Worm (Caenorhabditis elegans) whole organism, young adult: ENCODE results near the gene mrpl-30.
"Not testable (repeated sequence)": the region's sequence is repeated elsewhere in the genome, so short reads cannot be mapped to it uniquely, and the experiment has no call there.

Experiments
- F57A8.1 ChIP-seq: fragments of 200-800 bp; sonication (Bioruptor generic); optimal IDR thresholded peaks from 2 replicates; lab custom pipeline; 2018; ENCODE audit warnings: mild to moderate bottlenecking, missing genetic modification characterization, moderate library complexity, missing compliant biosample characterization
- Y53F4B.3 ChIP-seq: fragments of 200-800 bp; sonication (Bioruptor generic); IDR thresholded peaks from 2 replicates; pipeline ENCODE4 v1.3.6; 2022; ENCODE audit warnings: missing genetic modification reagents, missing genetic modification characterization, missing compliant biosample characterization
- ccch-3 ChIP-seq: fragments of 200-800 bp; sonication (Bioruptor generic); optimal IDR thresholded peaks from 2 replicates; lab custom pipeline; 2018; ENCODE audit warnings: mild to moderate bottlenecking, missing genetic modification characterization, missing compliant biosample characterization
- efl-1 ChIP-seq: fragments of 150-350 bp; optimal IDR thresholded peaks from 2 replicates; lab custom pipeline; 2014; ENCODE audit warnings: missing biosample characterization, missing genetic modification reagents, missing genetic modification characterization
- egl-44 ChIP-seq: fragments of 200-800 bp; sonication (Bioruptor generic); IDR thresholded peaks from 2 replicates; pipeline ENCODE4 v1.3.6; 2022; ENCODE audit warnings: missing genetic modification reagents, missing genetic modification characterization, missing compliant biosample characterization
- lin-54 ChIP-seq: fragments of 200-800 bp; sonication (Bioruptor generic); optimal IDR thresholded peaks from 2 replicates; lab custom pipeline; 2018; ENCODE audit warnings: mild to moderate bottlenecking, missing genetic modification characterization, missing compliant biosample characterization
- nfya-1 ChIP-seq: sonication (generic microtip); optimal IDR thresholded peaks from 2 replicates; lab custom pipeline; 2017; ENCODE audit warnings: antibody characterized with exemption, missing compliant biosample characterization, missing genetic modification characterization, borderline replicate concordance; ENCODE audit not compliant: insufficient read depth
- nfya-2 ChIP-seq: fragments of 200-800 bp; sonication (Bioruptor generic); IDR thresholded peaks from 2 replicates; pipeline ENCODE4 v1.3.6; 2022; ENCODE audit warnings: missing genetic modification reagents, missing genetic modification characterization, missing compliant biosample characterization
- repo-1 ChIP-seq: sonication (generic microtip); optimal IDR thresholded peaks from 2 replicates; lab custom pipeline; 2017; ENCODE audit warnings: mild to moderate bottlenecking, missing genetic modification characterization, missing compliant biosample characterization
- sea-2 ChIP-seq: fragments of 200-800 bp; sonication (Bioruptor generic); IDR thresholded peaks from 2 replicates; pipeline ENCODE4 v1.3.6; 2022; ENCODE audit warnings: missing genetic modification characterization, missing compliant biosample characterization
- snpc-3.4 ChIP-seq: sonication (generic microtip); optimal IDR thresholded peaks from 2 replicates; lab custom pipeline; 2017; ENCODE audit warnings: missing genetic modification characterization, mild to moderate bottlenecking, missing compliant biosample characterization, antibody characterized with exemption, moderate library complexity, missing genotype, missing genetic modification reagents
- ztf-6 ChIP-seq: fragments of 200-800 bp; sonication (Bioruptor generic); IDR thresholded peaks from 2 replicates; pipeline ENCODE4 v1.3.6; 2022; ENCODE audit warnings: missing genetic modification reagents, missing genetic modification characterization, missing compliant biosample characterization

- TF ChIP-seq repo-1 (tag; lab: Kevin White, UChicago); nfya-1 (tag; lab: Kevin White, UChicago); ccch-3 (GFP tag; lab: Kevin White, UChicago); efl-1 (GFP tag; lab: Kevin White, UChicago); F57A8.1; sea-2 (GFP tag; lab: Robert Waterston, UW); egl-44; nfya-2 (GFP tag; lab: Robert Waterston, UW); lin-54; snpc-3.4; Y53F4B.3 (GFP tag; lab: Robert Waterston, UW); ztf-6: not testable (repeated sequence)
These were observed 44.7 kb upstream of the mrpl-30 start for ce11 chrIII:2455456-2455855.
